Fruit fly (Drosophila melanogaster) whole organism, prepupa: ENCODE data around the gene ATPsyngamma.
A peak's percentile ranks its signal among the peaks of the same experiment; 100 is the strongest.

Experiments
- Blimp-1 ChIP-seq: fragments of 200-800 bp; sonication (Bioruptor generic); optimal IDR thresholded peaks from 3 replicates; lab custom pipeline; 2017; ENCODE audit warnings: missing biosample characterization, missing genetic modification characterization, mild to moderate bottlenecking, moderate library complexity, missing genetic modification reagents
- CG10631 ChIP-seq: fragments of 200-800 bp; sonication (Bioruptor generic); optimal IDR thresholded peaks from 2 replicates; lab custom pipeline; 2016; ENCODE audit warnings: missing biosample characterization, missing genetic modification characterization
- CG10669 ChIP-seq: fragments of 200-800 bp; sonication (Bioruptor generic); optimal IDR thresholded peaks from 3 replicates; lab custom pipeline; 2018; ENCODE audit warnings: missing biosample characterization, mild to moderate bottlenecking, missing genetic modification characterization, moderate library complexity
- CG11762 ChIP-seq: fragments of 200-800 bp; sonication (Bioruptor generic); optimal IDR thresholded peaks from 3 replicates; lab custom pipeline; 2016; ENCODE audit warnings: missing biosample characterization, missing genetic modification characterization; ENCODE audit not compliant: insufficient read depth
- CG11902 ChIP-seq: fragments of 200-800 bp; sonication (Bioruptor generic); optimal IDR thresholded peaks from 3 replicates; lab custom pipeline; 2016; ENCODE audit warnings: missing biosample characterization, missing genetic modification characterization
- CG1621 ChIP-seq: fragments of 200-800 bp; sonication (Bioruptor generic); optimal IDR thresholded peaks from 3 replicates; lab custom pipeline; 2018; ENCODE audit warnings: missing biosample characterization, mild to moderate bottlenecking, missing genetic modification characterization
- CG16779 ChIP-seq: fragments of 200-800 bp; sonication (Bioruptor generic); optimal IDR thresholded peaks from 3 replicates; lab custom pipeline; 2017; ENCODE audit warnings: missing biosample characterization, mild to moderate bottlenecking, missing genetic modification characterization
- CG31627 ChIP-seq: fragments of 200-800 bp; sonication (Bioruptor generic); optimal IDR thresholded peaks from 3 replicates; lab custom pipeline; 2016; ENCODE audit warnings: missing biosample characterization, missing genetic modification characterization
- CG32006 ChIP-seq: fragments of 200-800 bp; sonication (Bioruptor generic); optimal IDR thresholded peaks from 3 replicates; lab custom pipeline; 2017; ENCODE audit warnings: missing biosample characterization, mild to moderate bottlenecking, missing genetic modification characterization
- CG34406 ChIP-seq: fragments of 200-800 bp; sonication (Bioruptor generic); optimal IDR thresholded peaks from 3 replicates; lab custom pipeline; 2016; ENCODE audit warnings: missing biosample characterization, missing genetic modification characterization
- CG3919 ChIP-seq: fragments of 200-800 bp; sonication (Bioruptor generic); optimal IDR thresholded peaks from 3 replicates; lab custom pipeline; 2016; ENCODE audit warnings: missing biosample characterization, missing genetic modification characterization
- CG4318 ChIP-seq: fragments of 200-800 bp; sonication (Bioruptor generic); optimal IDR thresholded peaks from 3 replicates; lab custom pipeline; 2017; ENCODE audit warnings: missing biosample characterization, mild to moderate bottlenecking, missing genetic modification characterization
- CG6163 ChIP-seq: fragments of 200-800 bp; sonication (Bioruptor generic); IDR thresholded peaks from 3 replicates; pipeline ENCODE4 v1.3.6; 2022; ENCODE audit warnings: missing biosample characterization, missing genetic modification characterization
- CG6792 ChIP-seq: fragments of 200-800 bp; sonication (Bioruptor generic); optimal IDR thresholded peaks from 3 replicates; lab custom pipeline; 2016; ENCODE audit warnings: missing biosample characterization, missing genetic modification characterization
- CG6854 ChIP-seq: fragments of 200-800 bp; sonication (Bioruptor generic); optimal IDR thresholded peaks from 2 replicates; lab custom pipeline; 2017; ENCODE audit warnings: missing biosample characterization, mild to moderate bottlenecking, missing genetic modification characterization
- CG7368 ChIP-seq: fragments of 200-800 bp; sonication (Bioruptor generic); optimal IDR thresholded peaks from 3 replicates; lab custom pipeline; 2016; ENCODE audit warnings: missing biosample characterization, missing genetic modification characterization
- CG8119 ChIP-seq: fragments of 200-800 bp; sonication (Bioruptor generic); IDR thresholded peaks from 3 replicates; pipeline ENCODE4 v1.3.6; 2022; ENCODE audit warnings: missing biosample characterization, missing genetic modification characterization
- CG8632 ChIP-seq: fragments of 200-800 bp; sonication (Bioruptor generic); optimal IDR thresholded peaks from 3 replicates; lab custom pipeline; 2016; ENCODE audit warnings: missing biosample characterization, missing genetic modification characterization
- Eip75B ChIP-seq: fragments of 200-800 bp; sonication (Bioruptor generic); optimal IDR thresholded peaks from 3 replicates; lab custom pipeline; 2016; ENCODE audit warnings: missing biosample characterization, missing genetic modification characterization
- Eip78C ChIP-seq: fragments of 200-800 bp; sonication (Bioruptor generic); peaks from one replicate; lab custom pipeline; 2016; ENCODE audit warnings: missing biosample characterization, missing genetic modification characterization
- Eip93F ChIP-seq: fragments of 200-800 bp; sonication (Bioruptor generic); optimal IDR thresholded peaks from 2 replicates; lab custom pipeline; 2016; ENCODE audit warnings: missing biosample characterization, mild to moderate bottlenecking, missing genetic modification characterization
- Hr4 ChIP-seq: fragments of 200-800 bp; sonication (Bioruptor generic); optimal IDR thresholded peaks from 3 replicates; lab custom pipeline; 2016; ENCODE audit warnings: missing biosample characterization, missing genetic modification characterization
- Lpt ChIP-seq: fragments of 200-800 bp; sonication (Bioruptor generic); optimal IDR thresholded peaks from 3 replicates; lab custom pipeline; 2016; ENCODE audit warnings: missing biosample characterization, missing genetic modification characterization
- Met ChIP-seq: fragments of 200-800 bp; sonication (Bioruptor generic); optimal IDR thresholded peaks from 3 replicates; lab custom pipeline; 2016; ENCODE audit warnings: missing biosample characterization, missing genetic modification characterization
- OdsH ChIP-seq: fragments of 200-800 bp; sonication (Bioruptor generic); optimal IDR thresholded peaks from 3 replicates; lab custom pipeline; 2016; ENCODE audit warnings: missing biosample characterization, missing genetic modification characterization
- Sox102F ChIP-seq: fragments of 200-800 bp; sonication (Bioruptor generic); optimal IDR thresholded peaks from 2 replicates; lab custom pipeline; 2016; ENCODE audit warnings: missing biosample characterization, mild to moderate bottlenecking, missing genetic modification characterization
- Sox14 ChIP-seq: fragments of 200-800 bp; sonication (Bioruptor generic); optimal IDR thresholded peaks from 3 replicates; lab custom pipeline; 2016; ENCODE audit warnings: missing biosample characterization, missing genetic modification characterization
- Sox15 ChIP-seq: fragments of 200-800 bp; sonication (Bioruptor generic); optimal IDR thresholded peaks from 3 replicates; lab custom pipeline; 2016; ENCODE audit warnings: missing biosample characterization, missing genetic modification characterization
- achi ChIP-seq: fragments of 200-800 bp; sonication (Bioruptor generic); optimal IDR thresholded peaks from 3 replicates; lab custom pipeline; 2016; ENCODE audit warnings: missing biosample characterization, missing genetic modification characterization
- acj6 ChIP-seq: fragments of 200-800 bp; sonication (Bioruptor generic); optimal IDR thresholded peaks from 3 replicates; lab custom pipeline; 2016; ENCODE audit warnings: missing biosample characterization, missing genetic modification characterization
- cyc ChIP-seq: fragments of 200-800 bp; sonication (Bioruptor generic); optimal IDR thresholded peaks from 3 replicates; lab custom pipeline; 2016; ENCODE audit warnings: missing biosample characterization, missing genetic modification characterization
- dsx ChIP-seq: fragments of 200-800 bp; optimal IDR thresholded peaks from 3 replicates; lab custom pipeline; 2019; ENCODE audit warnings: missing biosample characterization, mild to moderate bottlenecking, missing genetic modification characterization, moderate library complexity; ENCODE audit not compliant: poor library complexity, severe bottlenecking
- esn ChIP-seq: fragments of 200-800 bp; sonication (Bioruptor generic); optimal IDR thresholded peaks from 2 replicates; lab custom pipeline; 2016; ENCODE audit warnings: missing biosample characterization, mild to moderate bottlenecking, missing genetic modification characterization, moderate library complexity
- fd59A ChIP-seq: fragments of 200-800 bp; sonication (Bioruptor generic); optimal IDR thresholded peaks from 2 replicates; lab custom pipeline; 2017; ENCODE audit warnings: missing biosample characterization, mild to moderate bottlenecking, missing genetic modification characterization, missing genetic modification reagents
- fkh ChIP-seq: fragments of 200-800 bp; sonication (Bioruptor generic); optimal IDR thresholded peaks from 3 replicates; lab custom pipeline; 2017; ENCODE audit warnings: missing biosample characterization, mild to moderate bottlenecking, missing genetic modification characterization, moderate library complexity
- lz ChIP-seq: fragments of 200-800 bp; sonication (Bioruptor generic); optimal IDR thresholded peaks from 3 replicates; lab custom pipeline; 2016; ENCODE audit warnings: missing biosample characterization, missing genetic modification characterization
- net ChIP-seq: fragments of 200-800 bp; sonication (Bioruptor generic); optimal IDR thresholded peaks from 3 replicates; lab custom pipeline; 2016; ENCODE audit warnings: missing biosample characterization, missing genetic modification characterization
- spab ChIP-seq: fragments of 200-800 bp; sonication (Bioruptor generic); optimal IDR thresholded peaks from 2 replicates; lab custom pipeline; 2017; ENCODE audit warnings: missing biosample characterization, mild to moderate bottlenecking, missing genetic modification characterization, missing genetic modification reagents
- ss ChIP-seq, 2 experiments: fragments of 200-800 bp; sonication (Bioruptor generic); optimal IDR thresholded peaks; 2 replicates in 1 of 2; 3 replicates in 1 of 2; lab custom pipeline; 2017 to 2018; ENCODE audit warnings: mild to moderate bottlenecking in 2 of 2, missing biosample characterization in 2 of 2, missing genetic modification characterization in 2 of 2, moderate library complexity in 1 of 2
- svp ChIP-seq: fragments of 200-800 bp; sonication (Bioruptor generic); peaks from one replicate; lab custom pipeline; 2016; ENCODE audit warnings: missing biosample characterization, missing genetic modification characterization
- topi ChIP-seq: fragments of 200-800 bp; sonication (Bioruptor generic); optimal IDR thresholded peaks from 3 replicates; lab custom pipeline; 2016; ENCODE audit warnings: missing biosample characterization, missing genetic modification characterization
- vri ChIP-seq: fragments of 200-800 bp; sonication (Bioruptor generic); optimal IDR thresholded peaks from 3 replicates; lab custom pipeline; 2016; ENCODE audit warnings: missing biosample characterization, mild to moderate bottlenecking, missing genetic modification characterization

The ATPsyngamma gene

DNA sequence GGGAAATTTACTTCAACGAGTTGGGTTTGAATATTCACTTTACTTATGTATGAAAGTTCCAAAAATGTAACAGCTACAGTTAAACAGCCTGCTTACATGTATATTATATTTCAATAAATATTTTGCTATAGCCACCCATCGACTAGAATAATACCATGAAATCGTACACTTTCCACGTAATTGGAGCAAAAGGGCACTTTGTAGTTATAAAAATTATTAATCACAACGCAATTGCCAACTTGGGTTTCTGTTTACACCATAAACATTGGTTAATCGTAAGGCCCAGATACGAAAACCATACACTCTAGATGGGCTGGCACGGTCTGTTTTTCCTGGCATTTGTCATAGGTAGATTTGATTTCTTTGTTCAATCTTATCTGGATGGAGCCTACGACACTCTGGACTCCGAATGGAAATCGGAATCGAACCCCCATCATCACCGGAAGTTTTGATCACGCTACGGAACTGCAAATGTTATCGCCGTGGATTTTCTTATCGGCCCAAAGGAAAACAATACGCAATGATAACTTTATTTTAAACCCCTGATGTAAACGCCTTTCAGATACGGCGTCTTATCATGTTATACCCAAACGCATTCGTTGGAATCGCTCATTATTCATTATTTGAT lies 31.6 kb upstream of the ATPsyngamma start, which contains the start of gene fig:
Gene fig (minus strand): TSS at position 51 of the 628 bp plus-strand sequence.
- TF ChIP-seq Eip93F (peak; percentile 82), CG8632 (GFP tag; lab: Kevin White, UChicago) (no peak), vri (GFP tag; lab: Kevin White, UChicago) (peak; percentile 82), CG4318 (GFP tag; lab: Kevin White, UChicago) (no peak), CG34406 (GFP tag; lab: Kevin White, UChicago) (no peak), CG8119 (GFP tag; lab: Robert Waterston, UW) (no peak), CG32006 (GFP tag; lab: Kevin White, UChicago) (no peak), Sox14 (GFP tag; lab: Kevin White, UChicago) (peak; percentile 13), fkh (GFP tag; lab: Kevin White, UChicago) (peak; percentile 39), Eip78C (GFP tag; lab: Kevin White, UChicago) (peak; percentile 6), ss (GFP tag; optimal IDR thresholded peaks at IDR 0.05; lab: Kevin White, UChicago) (peak in 1 of 2 experiments; percentile 19)

DNA sequence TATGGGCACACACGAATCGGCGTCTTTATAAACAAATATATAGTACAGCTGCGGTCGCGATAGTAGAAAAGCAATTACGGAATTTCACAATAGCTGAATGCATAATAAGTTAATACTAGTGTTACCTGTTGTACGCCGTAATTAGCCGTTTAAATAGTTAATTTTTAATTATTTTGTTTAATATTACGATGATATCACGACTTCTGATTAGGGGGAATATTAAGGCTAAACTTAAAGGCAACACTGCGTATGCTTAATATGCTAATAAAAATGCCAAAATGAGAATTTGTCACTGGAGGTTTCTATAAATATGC lies 30.0 kb upstream of the ATPsyngamma start:
- TF ChIP-seq Eip75B (GFP tag; lab: Kevin White, UChicago) (no peak), fkh (GFP tag; lab: Kevin White, UChicago) (peak; percentile 50), Lpt (GFP tag; lab: Kevin White, UChicago) (no peak), achi (no peak), net (GFP tag; lab: Kevin White, UChicago) (no peak), CG10631 (GFP tag; lab: Kevin White, UChicago) (no peak), ss (GFP tag; optimal IDR thresholded peaks at IDR 0.05; lab: Kevin White, UChicago) (no peak), vri (GFP tag; lab: Kevin White, UChicago) (peak; percentile 0), OdsH (GFP tag; lab: Kevin White, UChicago) (no peak), lz (GFP tag; lab: Kevin White, UChicago) (no peak), esn (GFP tag; lab: Kevin White, UChicago) (no peak), Blimp-1 (GFP tag; lab: Kevin White, UChicago) (no peak), cyc (GFP tag; lab: Kevin White, UChicago) (no peak), CG6792 (GFP tag; lab: Kevin White, UChicago) (no peak), Met (GFP tag; lab: Kevin White, UChicago) (no peak), CG6163 (GFP tag; lab: Robert Waterston, UW) (no peak), Eip78C (GFP tag; lab: Kevin White, UChicago) (peak; percentile 30), topi (GFP tag; lab: Kevin White, UChicago) (no peak), CG10669 (GFP tag; lab: Kevin White, UChicago) (no peak), svp (GFP tag; lab: Kevin White, UChicago) (no peak)

DNA sequence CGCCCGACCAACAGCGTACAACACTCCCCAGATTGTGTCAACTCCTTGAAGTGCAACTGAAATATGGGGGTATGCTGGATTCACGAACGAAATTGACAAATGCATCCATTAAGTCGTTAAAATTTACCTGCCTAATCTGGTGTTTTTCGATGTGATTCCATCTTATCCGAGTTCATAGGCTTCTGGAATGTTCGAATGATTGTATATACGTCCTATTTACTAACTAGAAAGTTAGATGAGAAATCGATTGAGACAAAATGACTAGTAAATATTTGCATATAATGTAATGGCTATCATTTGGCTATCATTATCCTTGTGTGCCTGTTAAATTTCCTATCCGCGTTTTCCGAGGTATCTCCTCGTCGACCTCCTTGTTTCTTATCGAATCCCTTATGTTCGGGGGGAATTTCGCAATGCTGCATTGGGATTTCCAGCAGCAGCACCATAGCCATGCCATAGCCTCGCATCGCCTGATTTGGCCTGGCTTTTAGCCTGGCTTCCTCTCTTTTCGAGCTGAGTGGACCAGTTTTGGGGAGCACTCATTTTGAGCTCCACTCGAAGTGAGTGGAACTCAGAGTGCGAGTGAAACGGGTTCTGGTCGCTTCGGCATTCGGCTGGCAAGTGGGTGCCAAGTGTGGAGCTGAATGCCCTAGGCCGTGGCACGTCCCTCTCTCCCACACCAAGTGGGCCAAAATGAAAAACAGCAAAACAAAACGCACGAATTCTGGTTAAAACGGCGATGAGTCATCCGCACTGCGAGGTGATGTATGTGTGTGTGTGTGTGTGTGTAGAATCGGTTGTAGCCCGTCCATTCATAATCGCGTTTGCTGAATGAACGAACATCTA lies 29.4 kb upstream of the ATPsyngamma start:
- peak; percentile 74 for TF ChIP-seq lz (GFP tag; lab: Kevin White, UChicago)
- peak; percentile 34 for TF ChIP-seq spab (GFP tag; lab: Kevin White, UChicago)
- no peak for TF ChIP-seq fkh (GFP tag; lab: Kevin White, UChicago)
- peak; percentile 90 for TF ChIP-seq Eip78C (GFP tag; lab: Kevin White, UChicago)
- TF ChIP-seq fd59A (GFP tag; lab: Kevin White, UChicago) = peak; percentile 57
- no peak for TF ChIP-seq CG6854 (GFP tag; lab: Kevin White, UChicago)
- peak; percentile 56 for TF ChIP-seq CG8632 (GFP tag; lab: Kevin White, UChicago)
- TF ChIP-seq ss (GFP tag; optimal IDR thresholded peaks at IDR 0.05; lab: Kevin White, UChicago) = peak; percentile 18 to 38
- TF ChIP-seq Eip93F = no peak
- TF ChIP-seq Lpt (GFP tag; lab: Kevin White, UChicago) = peak; percentile 20
- peak; percentile 26 for TF ChIP-seq vri (GFP tag; lab: Kevin White, UChicago)
- peak; percentile 73 for TF ChIP-seq Met (GFP tag; lab: Kevin White, UChicago)
- peak; percentile 42 for TF ChIP-seq CG32006 (GFP tag; lab: Kevin White, UChicago)
- TF ChIP-seq CG3919 (GFP tag; lab: Kevin White, UChicago) = peak; percentile 60
- TF ChIP-seq acj6 (GFP tag; lab: Kevin White, UChicago) = peak; percentile 50
- peak; percentile 43 for TF ChIP-seq CG11902 (GFP tag; lab: Kevin White, UChicago)
- peak; percentile 3 for TF ChIP-seq CG11762 (GFP tag; lab: Kevin White, UChicago)
- TF ChIP-seq Sox14 (GFP tag; lab: Kevin White, UChicago) = peak; percentile 69
- peak; percentile 39 for TF ChIP-seq Hr4
- TF ChIP-seq svp (GFP tag; lab: Kevin White, UChicago) = peak; percentile 83
- TF ChIP-seq CG10631 (GFP tag; lab: Kevin White, UChicago) = peak; percentile 63
- TF ChIP-seq CG7368 (GFP tag; lab: Kevin White, UChicago) = peak; percentile 42
- peak; percentile 23 for TF ChIP-seq Sox15 (GFP tag; lab: Kevin White, UChicago)
- no peak for TF ChIP-seq CG8119 (GFP tag; lab: Robert Waterston, UW)
- peak; percentile 19 for TF ChIP-seq CG1621 (tag; lab: Kevin White, UChicago)
- TF ChIP-seq dsx (GFP tag; lab: Kevin White, UChicago) = peak; percentile 20
- no peak for TF ChIP-seq CG16779 (tag; lab: Kevin White, UChicago)
- TF ChIP-seq CG31627 (GFP tag; lab: Kevin White, UChicago) = peak; percentile 65
- peak; percentile 60 for TF ChIP-seq Sox102F (GFP tag; lab: Kevin White, UChicago)
